Worm (Caenorhabditis elegans) whole organism, L2 larva: Measurements from ENCODE around the gene ZK666.14.

Source experiments
- C34F6.9 ChIP-seq: fragments of 150-350 bp; optimal IDR thresholded peaks from 2 replicates; lab custom pipeline; 2014; ENCODE audit warnings: missing biosample characterization, missing genetic modification characterization
- F13H6.1 ChIP-seq: sonication (generic microtip); optimal IDR thresholded peaks from 2 replicates; lab custom pipeline; 2016; ENCODE audit warnings: missing genetic modification characterization, missing compliant biosample characterization
- R02D3.7 ChIP-seq: fragments of 150-350 bp; optimal IDR thresholded peaks from 2 replicates; lab custom pipeline; 2014; ENCODE audit warnings: missing biosample characterization, missing genetic modification characterization
- Y55F3AM.14 ChIP-seq: fragments of 200-800 bp; sonication (Bioruptor generic); optimal IDR thresholded peaks from 2 replicates; lab custom pipeline; 2018; ENCODE audit warnings: mild to moderate bottlenecking, missing genetic modification characterization, missing compliant biosample characterization
- ZK546.5 ChIP-seq: sonication (generic microtip); optimal IDR thresholded peaks from 2 replicates; lab custom pipeline; 2017; ENCODE audit warnings: missing biosample characterization, missing genetic modification characterization
- alr-1 ChIP-seq: fragments of 150-350 bp; optimal IDR thresholded peaks from 2 replicates; lab custom pipeline; 2014; ENCODE audit warnings: missing biosample characterization, missing genetic modification characterization
- aly-2 ChIP-seq: fragments of 150-350 bp; optimal IDR thresholded peaks from 2 replicates; lab custom pipeline; 2014; ENCODE audit warnings: missing biosample characterization, missing genetic modification characterization
- ama-1 ChIP-seq: fragments of 150-350 bp; optimal IDR thresholded peaks from 2 replicates; lab custom pipeline; 2018; ENCODE audit warnings: inconsistent platforms
- blmp-1 ChIP-seq: sonication (generic microtip); optimal IDR thresholded peaks from 2 replicates; lab custom pipeline; 2017; ENCODE audit warnings: missing genetic modification characterization, mild to moderate bottlenecking, missing compliant biosample characterization, antibody characterized with exemption, moderate library complexity; ENCODE audit not compliant: insufficient read depth
- ceh-16 ChIP-seq: fragments of 150-350 bp; optimal IDR thresholded peaks from 2 replicates; lab custom pipeline; 2014; ENCODE audit warnings: missing biosample characterization, missing genetic modification characterization
- ceh-82 ChIP-seq: fragments of 150-350 bp; optimal IDR thresholded peaks from 2 replicates; lab custom pipeline; 2014; ENCODE audit warnings: missing biosample characterization, missing genetic modification characterization
- crh-2 ChIP-seq: sonication (generic microtip); optimal IDR thresholded peaks from 2 replicates; lab custom pipeline; 2017; ENCODE audit warnings: missing biosample characterization, missing genetic modification characterization
- dmd-4 ChIP-seq: sonication (generic microtip); optimal IDR thresholded peaks from 2 replicates; lab custom pipeline; 2017; ENCODE audit warnings: missing biosample characterization, missing genetic modification characterization
- egl-27 ChIP-seq: sonication (generic microtip); optimal IDR thresholded peaks from 3 replicates; lab custom pipeline; 2017; ENCODE audit warnings: missing biosample characterization, missing genetic modification reagents, missing genetic modification characterization
- elt-1 ChIP-seq: fragments of 150-350 bp; optimal IDR thresholded peaks from 2 replicates; lab custom pipeline; 2014; ENCODE audit warnings: missing biosample characterization, missing genetic modification characterization
- elt-3 ChIP-seq: sonication (generic microtip); optimal IDR thresholded peaks from 2 replicates; lab custom pipeline; 2017; ENCODE audit warnings: missing biosample characterization, missing genetic modification characterization
- fos-1 ChIP-seq: fragments of 150-350 bp; optimal IDR thresholded peaks from 2 replicates; lab custom pipeline; 2014; ENCODE audit warnings: missing biosample characterization, missing genetic modification characterization
- gmeb-1 ChIP-seq: fragments of 150-350 bp; optimal IDR thresholded peaks from 2 replicates; lab custom pipeline; 2014; ENCODE audit warnings: missing biosample characterization, missing genetic modification characterization
- lin-11 ChIP-seq: fragments of 150-350 bp; sonication (generic microtip); optimal IDR thresholded peaks from 2 replicates; lab custom pipeline; 2014; ENCODE audit warnings: missing biosample characterization, missing genetic modification characterization, inconsistent platforms, mixed read lengths
- lin-13 ChIP-seq: fragments of 150-350 bp; optimal IDR thresholded peaks from 2 replicates; lab custom pipeline; 2014; ENCODE audit warnings: missing biosample characterization, missing genetic modification reagents, missing genetic modification characterization
- lin-39 ChIP-seq: fragments of 150-350 bp; optimal IDR thresholded peaks from 2 replicates; lab custom pipeline; 2014; ENCODE audit warnings: missing biosample characterization, missing genetic modification reagents, missing genetic modification characterization
- lsy-2 ChIP-seq, 2 experiments: fragments of 150-350 bp in 1 of 2; sonication (generic microtip) in 1 of 2; optimal IDR thresholded peaks; 2 replicates each; lab custom pipeline; 2014 to 2017; ENCODE audit warnings: missing biosample characterization in 2 of 2, missing genetic modification characterization in 2 of 2
- mab-5 ChIP-seq: fragments of 150-350 bp; optimal IDR thresholded peaks from 2 replicates; lab custom pipeline; 2014; ENCODE audit warnings: missing biosample characterization, missing genetic modification characterization
- mbf-1 ChIP-seq: sonication (generic microtip); optimal IDR thresholded peaks from 2 replicates; lab custom pipeline; 2017; ENCODE audit warnings: missing biosample characterization, missing genetic modification characterization
- mdl-1 ChIP-seq, 2 experiments: fragments of 150-350 bp in 1 of 2; sonication (generic microtip) in 1 of 2; optimal IDR thresholded peaks; 2 replicates each; lab custom pipeline; 2017; ENCODE audit warnings: missing biosample characterization in 2 of 2, missing genetic modification characterization in 2 of 2
- nhr-10 ChIP-seq: sonication (generic microtip); optimal IDR thresholded peaks from 2 replicates; lab custom pipeline; 2017; ENCODE audit warnings: missing biosample characterization, missing genetic modification characterization
- nhr-11 ChIP-seq: fragments of 150-350 bp; optimal IDR thresholded peaks from 2 replicates; lab custom pipeline; 2014; ENCODE audit warnings: missing biosample characterization, missing genetic modification characterization
- nhr-12 ChIP-seq: fragments of 150-350 bp; optimal IDR thresholded peaks from 2 replicates; lab custom pipeline; 2014; ENCODE audit warnings: missing biosample characterization, missing genetic modification characterization
- nhr-129 ChIP-seq: fragments of 150-350 bp; optimal IDR thresholded peaks from 2 replicates; lab custom pipeline; 2014; ENCODE audit warnings: missing biosample characterization, missing genetic modification characterization
- nhr-21 ChIP-seq: fragments of 150-350 bp; optimal IDR thresholded peaks from 2 replicates; lab custom pipeline; 2014; ENCODE audit warnings: missing biosample characterization, missing genetic modification characterization
- nhr-23 ChIP-seq: fragments of 150-350 bp; optimal IDR thresholded peaks from 2 replicates; lab custom pipeline; 2014; ENCODE audit warnings: missing biosample characterization, missing genetic modification reagents, missing genetic modification characterization
- nhr-237 ChIP-seq: fragments of 150-350 bp; optimal IDR thresholded peaks from 2 replicates; lab custom pipeline; 2014; ENCODE audit warnings: missing biosample characterization, missing genetic modification characterization
- nhr-25 ChIP-seq: fragments of 150-350 bp; sonication (generic microtip); optimal IDR thresholded peaks from 3 replicates; lab custom pipeline; 2014; ENCODE audit warnings: missing biosample characterization, missing genetic modification characterization
- nhr-6 ChIP-seq: fragments of 150-350 bp; optimal IDR thresholded peaks from 2 replicates; lab custom pipeline; 2014; ENCODE audit warnings: missing biosample characterization, missing genetic modification characterization
- nhr-77 ChIP-seq: fragments of 150-350 bp; optimal IDR thresholded peaks from 2 replicates; lab custom pipeline; 2014; ENCODE audit warnings: missing biosample characterization, missing genetic modification characterization
- peb-1 ChIP-seq: fragments of 150-350 bp; optimal IDR thresholded peaks from 2 replicates; lab custom pipeline; 2014; ENCODE audit warnings: missing biosample characterization, missing genetic modification characterization
- sem-4 ChIP-seq: fragments of 150-350 bp; optimal IDR thresholded peaks from 2 replicates; lab custom pipeline; 2014; ENCODE audit warnings: missing biosample characterization, missing genetic modification reagents, missing genetic modification characterization
- skn-1 ChIP-seq: sonication (generic microtip); optimal IDR thresholded peaks from 2 replicates; lab custom pipeline; 2017; ENCODE audit warnings: missing biosample characterization, missing genetic modification characterization
- sma-3 ChIP-seq: sonication (generic microtip); optimal IDR thresholded peaks from 2 replicates; lab custom pipeline; 2016; ENCODE audit warnings: missing genetic modification reagents, missing genetic modification characterization, missing compliant biosample characterization
- sma-9 ChIP-seq, 2 experiments: fragments of 150-350 bp in 1 of 2; sonication (generic microtip) in 1 of 2; optimal IDR thresholded peaks; 2 replicates each; lab custom pipeline; 2014 to 2016; ENCODE audit warnings: missing genetic modification characterization in 2 of 2, mild to moderate bottlenecking in 1 of 2, missing biosample characterization in 1 of 2, missing compliant biosample characterization in 1 of 2, missing genetic modification reagents in 1 of 2, moderate library complexity in 1 of 2
- snpc-4 ChIP-seq: fragments of 150-350 bp; optimal IDR thresholded peaks from 2 replicates; lab custom pipeline; 2014; ENCODE audit warnings: missing biosample characterization, missing genetic modification characterization
- unc-39 ChIP-seq: fragments of 150-350 bp; optimal IDR thresholded peaks from 2 replicates; lab custom pipeline; 2014; ENCODE audit warnings: missing biosample characterization, missing genetic modification characterization
- unc-55 ChIP-seq: fragments of 150-350 bp; sonication (generic microtip); optimal IDR thresholded peaks from 3 replicates; lab custom pipeline; 2014; ENCODE audit warnings: missing biosample characterization, missing genetic modification reagents, missing genetic modification characterization
- unc-62 ChIP-seq: fragments of 150-350 bp; optimal IDR thresholded peaks from 2 replicates; lab custom pipeline; 2014; ENCODE audit warnings: missing biosample characterization, missing genetic modification reagents, missing genetic modification characterization
- zag-1 ChIP-seq: fragments of 150-350 bp; optimal IDR thresholded peaks from 2 replicates; lab custom pipeline; 2014; ENCODE audit warnings: missing biosample characterization, missing genetic modification characterization
- ztf-1 ChIP-seq: fragments of 200-800 bp; sonication (Bioruptor generic); conservative IDR thresholded peaks from 2 replicates; pipeline ENCODE4 v1.3.6; 2022; ENCODE audit warnings: missing genetic modification characterization, missing compliant biosample characterization
- ztf-11 ChIP-seq: sonication (generic microtip); optimal IDR thresholded peaks from 2 replicates; lab custom pipeline; 2017; ENCODE audit warnings: missing biosample characterization, missing genetic modification characterization
- ztf-4 ChIP-seq: fragments of 150-350 bp; optimal IDR thresholded peaks from 2 replicates; lab custom pipeline; 2014; ENCODE audit warnings: missing biosample characterization, missing genetic modification characterization

ZK666.14 gene

DNA sequence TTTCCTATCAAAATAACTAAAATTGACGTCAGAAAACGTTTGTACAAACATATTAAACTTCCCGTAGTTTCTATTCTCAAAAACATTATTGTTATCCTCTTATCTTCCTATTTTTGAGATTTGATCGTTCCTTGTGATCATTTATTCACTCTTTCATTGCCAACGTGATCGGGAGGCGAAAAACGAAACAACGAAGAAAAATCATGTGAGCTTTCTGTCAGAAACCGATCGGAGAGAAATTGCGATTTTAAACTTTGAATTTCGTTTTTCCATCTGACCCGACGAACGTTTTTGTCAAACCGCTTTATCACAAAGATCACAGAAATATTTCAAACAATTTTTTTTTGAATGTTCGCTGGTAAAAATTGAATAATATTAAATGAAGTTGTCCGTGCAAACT is 48.3 kb upstream of the ZK666.14 start:
- TF ChIP-seq R02D3.7 (tag; lab: Kevin White, UChicago) (no peak), elt-3 (tag; lab: Kevin White, UChicago) (no peak), nhr-25 (tag; lab: Kevin White, UChicago) (peak; percentile 23), unc-55 (GFP tag; lab: Kevin White, UChicago) (no peak), sem-4 (peak; percentile 21), ZK546.5 (no peak), crh-2 (tag; lab: Kevin White, UChicago) (peak; percentile 59), skn-1 (tag; lab: Kevin White, UChicago) (no peak), nhr-77 (tag; lab: Kevin White, UChicago) (no peak), dmd-4 (no peak), ztf-1 (GFP tag; lab: Robert Waterston, UW) (no peak), nhr-21 (tag; lab: Kevin White, UChicago) (peak; percentile 48), lin-39 (tag; lab: Kevin White, UChicago) (no peak), egl-27 (tag; lab: Kevin White, UChicago) (no peak), elt-1 (no peak), ama-1 (lab: Kevin White, UChicago) (peak; percentile 54), snpc-4 (tag; lab: Kevin White, UChicago) (no peak), sma-9 (GFP tag; optimal IDR thresholded peaks at IDR 0.05; lab: Kevin White, UChicago) (peak; percentile 86), sma-9 (tag; optimal IDR thresholded peaks at IDR 0.05; lab: Kevin White, UChicago) (no peak), nhr-23 (tag; lab: Kevin White, UChicago) (no peak), gmeb-1 (tag; lab: Kevin White, UChicago) (no peak), sma-3 (GFP tag; lab: Kevin White, UChicago) (peak; percentile 41), mdl-1 (tag; optimal IDR thresholded peaks at IDR 0.05; lab: Kevin White, UChicago) (no peak), mab-5 (tag; lab: Kevin White, UChicago) (no peak), ztf-4 (peak; percentile 43), nhr-12 (tag; lab: Kevin White, UChicago) (no peak), ztf-11 (tag; lab: Kevin White, UChicago) (no peak), zag-1 (tag; lab: Kevin White, UChicago) (no peak), lin-11 (tag; lab: Kevin White, UChicago) (no peak), nhr-11 (tag; lab: Kevin White, UChicago) (no peak), mbf-1 (tag; lab: Kevin White, UChicago) (no peak), nhr-237 (tag; lab: Kevin White, UChicago) (no peak), peb-1 (tag; lab: Kevin White, UChicago) (no peak), nhr-129 (tag; lab: Kevin White, UChicago) (peak; percentile 83), alr-1 (tag; lab: Kevin White, UChicago) (no peak), unc-62 (no peak), nhr-10 (no peak), C34F6.9 (tag; lab: Kevin White, UChicago) (peak; percentile 15), Y55F3AM.14 (GFP tag; lab: Kevin White, UChicago) (no peak), F13H6.1 (tag; lab: Kevin White, UChicago) (no peak), nhr-6 (tag; lab: Kevin White, UChicago) (peak; percentile 48), lin-13 (GFP tag; lab: Kevin White, UChicago) (no peak), fos-1 (tag; lab: Kevin White, UChicago) (no peak), aly-2 (tag; lab: Kevin White, UChicago) (no peak), lsy-2 (tag; optimal IDR thresholded peaks at IDR 0.05; lab: Kevin White, UChicago) (peak in 1 of 2 experiments; percentile 19), blmp-1 (tag; lab: Kevin White, UChicago) (peak; percentile 61), unc-39 (tag; lab: Kevin White, UChicago) (no peak), ceh-82 (tag; lab: Kevin White, UChicago) (no peak), ceh-16 (tag; lab: Kevin White, UChicago) (no peak)
